Fruit fly (Drosophila melanogaster) whole organism, embryonic: ENCODE results near the gene E2f1.

Source experiments
- Aef1 ChIP-seq: fragments of 200-800 bp; sonication (Bioruptor generic); IDR thresholded peaks from 3 replicates; pipeline ENCODE4 v1.3.6; 2022; ENCODE audit warnings: missing biosample characterization, missing genetic modification characterization
- Atf3 ChIP-seq: fragments of 200-800 bp; sonication (Bioruptor generic); optimal IDR thresholded peaks from 3 replicates; lab custom pipeline; 2016; ENCODE audit warnings: missing biosample characterization, missing genetic modification characterization
- Awh ChIP-seq: fragments of 200-800 bp; sonication (Bioruptor generic); IDR thresholded peaks from 2 replicates; pipeline ENCODE4, ENCODE4 v1.3.6; 2022; ENCODE audit warnings: missing biosample characterization, missing genetic modification characterization
- Bdp1 ChIP-seq: fragments of 200-800 bp; sonication (Bioruptor generic); optimal IDR thresholded peaks from 3 replicates; lab custom pipeline; 2016; ENCODE audit warnings: missing biosample characterization, missing genetic modification characterization
- CG12071 ChIP-seq: fragments of 200-800 bp; sonication (Bioruptor generic); optimal IDR thresholded peaks from 3 replicates; lab custom pipeline; 2018; ENCODE audit warnings: missing biosample characterization, mild to moderate bottlenecking, missing genetic modification characterization
- CG14014 ChIP-seq: fragments of 200-800 bp; sonication (Bioruptor generic); IDR thresholded peaks from 2 replicates; pipeline ENCODE4 v1.3.6; 2022; ENCODE audit warnings: missing biosample characterization, missing genetic modification characterization
- CG15601 ChIP-seq: fragments of 200-800 bp; sonication (Bioruptor generic); optimal IDR thresholded peaks from 3 replicates; lab custom pipeline; 2019; ENCODE audit warnings: missing biosample characterization, mild to moderate bottlenecking, missing genetic modification characterization, moderate library complexity
- CG1647 ChIP-seq: fragments of 200-800 bp; sonication (Bioruptor generic); optimal IDR thresholded peaks from 3 replicates; lab custom pipeline; 2016; ENCODE audit warnings: missing biosample characterization, missing genetic modification characterization
- CG18619 ChIP-seq: fragments of 200-800 bp; sonication (Bioruptor generic); optimal IDR thresholded peaks from 3 replicates; lab custom pipeline; 2017; ENCODE audit warnings: missing biosample characterization, mild to moderate bottlenecking, missing genetic modification characterization
- CG3281 ChIP-seq: fragments of 200-800 bp; sonication (Bioruptor generic); optimal IDR thresholded peaks from 3 replicates; lab custom pipeline; 2017; ENCODE audit warnings: missing biosample characterization, mild to moderate bottlenecking, missing genetic modification characterization
- CG3407 ChIP-seq: fragments of 200-800 bp; sonication (Bioruptor generic); optimal IDR thresholded peaks from 2 replicates; lab custom pipeline; 2018; ENCODE audit warnings: missing biosample characterization, mild to moderate bottlenecking, missing genetic modification characterization
- CG34376 ChIP-seq: fragments of 200-800 bp; sonication (Bioruptor generic); optimal IDR thresholded peaks from 2 replicates; lab custom pipeline; 2018; ENCODE audit warnings: missing biosample characterization, mild to moderate bottlenecking, missing genetic modification characterization
- CG34422 ChIP-seq: fragments of 200-800 bp; sonication (Bioruptor generic); IDR thresholded peaks from 3 replicates; pipeline ENCODE4 v1.3.6; 2022; ENCODE audit warnings: missing biosample characterization, missing genetic modification characterization
- CG4328 ChIP-seq: fragments of 200-800 bp; sonication (Bioruptor generic); optimal IDR thresholded peaks from 3 replicates; lab custom pipeline; 2017; ENCODE audit warnings: missing biosample characterization, missing genetic modification reagents, missing genetic modification characterization
- CG4360 ChIP-seq: fragments of 200-800 bp; sonication (Bioruptor generic); IDR thresholded peaks from 2 replicates; pipeline ENCODE4 v1.3.6; 2022; ENCODE audit warnings: missing biosample characterization, missing genetic modification characterization
- CG5180 ChIP-seq: fragments of 200-800 bp; sonication (Bioruptor generic); optimal IDR thresholded peaks from 3 replicates; lab custom pipeline; 2017; ENCODE audit warnings: missing biosample characterization, missing genetic modification characterization, mild to moderate bottlenecking, moderate library complexity, missing genetic modification reagents
- CG7357 ChIP-seq: fragments of 200-800 bp; sonication (Bioruptor generic); IDR thresholded peaks from 3 replicates; pipeline ENCODE4 v1.3.6; 2022; ENCODE audit warnings: missing biosample characterization, missing genetic modification characterization
- CG9609 ChIP-seq: fragments of 200-800 bp; sonication (Bioruptor generic); optimal IDR thresholded peaks from 3 replicates; lab custom pipeline; 2016; ENCODE audit warnings: missing biosample characterization, missing genetic modification characterization
- CG9817 ChIP-seq: fragments of 200-800 bp; sonication (Bioruptor generic); optimal IDR thresholded peaks from 2 replicates; lab custom pipeline; 2018; ENCODE audit warnings: missing biosample characterization, mild to moderate bottlenecking, missing genetic modification characterization, moderate library complexity
- Dbx ChIP-seq: fragments of 200-800 bp; sonication (Bioruptor generic); IDR thresholded peaks from 3 replicates; pipeline ENCODE4 v1.3.6; 2022; ENCODE audit warnings: missing biosample characterization, missing genetic modification characterization
- Dip2 ChIP-seq: fragments of 200-800 bp; sonication (Bioruptor generic); IDR thresholded peaks from 2 replicates; pipeline ENCODE4 v1.3.6; 2022; ENCODE audit warnings: missing biosample characterization, missing genetic modification characterization
- Dip3 ChIP-seq: fragments of 200-800 bp; sonication (Bioruptor generic); optimal IDR thresholded peaks from 3 replicates; lab custom pipeline; 2016; ENCODE audit warnings: missing biosample characterization, missing genetic modification characterization
- Dref ChIP-seq: fragments of 200-800 bp; sonication (Bioruptor generic); IDR thresholded peaks from 2 replicates; pipeline ENCODE4 v1.3.6; 2022; ENCODE audit warnings: missing biosample characterization, missing genetic modification characterization
- Gug ChIP-seq: fragments of 200-800 bp; sonication (Bioruptor generic); IDR thresholded peaks from 4 replicates; pipeline ENCODE4 v1.3.6; 2022; ENCODE audit warnings: missing biosample characterization, missing genetic modification characterization
- Hmr ChIP-seq: fragments of 200-800 bp; sonication (Bioruptor generic); optimal IDR thresholded peaks from 3 replicates; lab custom pipeline; 2017; ENCODE audit warnings: mild to moderate bottlenecking, missing biosample characterization, missing genetic modification reagents, missing genetic modification characterization
- MESR4 ChIP-seq: fragments of 200-800 bp; sonication (Bioruptor generic); optimal IDR thresholded peaks from 2 replicates; lab custom pipeline; 2018; ENCODE audit warnings: missing biosample characterization, mild to moderate bottlenecking, missing genetic modification characterization, moderate library complexity
- Max ChIP-seq: fragments of 200-800 bp; sonication (Bioruptor generic); optimal IDR thresholded peaks from 2 replicates; lab custom pipeline; 2016; ENCODE audit warnings: missing biosample characterization, mild to moderate bottlenecking, missing genetic modification characterization
- Med ChIP-seq: fragments of 200-800 bp; sonication (Bioruptor generic); peaks from one replicate; lab custom pipeline; 2016; ENCODE audit warnings: missing biosample characterization, missing genetic modification characterization, mild to moderate bottlenecking, inconsistent platforms, moderate library complexity
- PHDP ChIP-seq: fragments of 200-800 bp; sonication (Bioruptor generic); optimal IDR thresholded peaks from 3 replicates; lab custom pipeline; 2018; ENCODE audit warnings: missing biosample characterization, mild to moderate bottlenecking, missing genetic modification characterization, moderate library complexity
- TFAM ChIP-seq: fragments of 200-800 bp; sonication (Bioruptor generic); optimal IDR thresholded peaks from 2 replicates; lab custom pipeline; 2017; ENCODE audit warnings: missing biosample characterization, missing genetic modification characterization, inconsistent platforms
- Taf1 ChIP-seq: fragments of 200-800 bp; sonication (Bioruptor generic); IDR thresholded peaks from 2 replicates; pipeline ENCODE4 v1.3.6; 2022; ENCODE audit warnings: missing biosample characterization, missing genetic modification characterization
- ab ChIP-seq: fragments of 200-800 bp; sonication (Bioruptor generic); optimal IDR thresholded peaks from 2 replicates; lab custom pipeline; 2016; ENCODE audit warnings: missing biosample characterization, missing genetic modification characterization
- ap ChIP-seq: fragments of 200-800 bp; sonication (Bioruptor generic); IDR thresholded peaks from 2 replicates; pipeline ENCODE4 v1.3.6; 2022; ENCODE audit warnings: missing biosample characterization, missing genetic modification characterization
- caup ChIP-seq: fragments of 200-800 bp; sonication (Bioruptor generic); optimal IDR thresholded peaks from 3 replicates; lab custom pipeline; 2017; ENCODE audit warnings: missing biosample characterization, mild to moderate bottlenecking, missing genetic modification characterization, moderate library complexity; ENCODE audit not compliant: severe bottlenecking
- eve ChIP-seq, 2 experiments: fragments of >200 bp; optimal IDR thresholded peaks; 2 replicates each; lab custom pipeline; 2017; ENCODE audit warnings: missing biosample characterization in 2 of 2, missing genetic modification characterization in 2 of 2
- gce ChIP-seq: fragments of 200-800 bp; sonication (Bioruptor generic); IDR thresholded peaks from 3 replicates; pipeline ENCODE4 v1.3.6; 2022; ENCODE audit warnings: missing biosample characterization, missing genetic modification characterization
- gsb ChIP-seq: fragments of 200-800 bp; sonication (Bioruptor generic); IDR thresholded peaks from 2 replicates; pipeline ENCODE4 v1.3.6; 2022; ENCODE audit warnings: missing biosample characterization, missing genetic modification characterization
- luna ChIP-seq: fragments of 200-800 bp; sonication (Bioruptor generic); optimal IDR thresholded peaks from 2 replicates; lab custom pipeline; 2016; ENCODE audit warnings: missing biosample characterization, missing genetic modification characterization
- nerfin-1 ChIP-seq: fragments of 200-800 bp; sonication (Bioruptor generic); optimal IDR thresholded peaks from 3 replicates; lab custom pipeline; 2019; ENCODE audit warnings: missing biosample characterization, mild to moderate bottlenecking, missing genetic modification characterization, moderate library complexity
- nom ChIP-seq: fragments of 200-800 bp; sonication (Bioruptor generic); optimal IDR thresholded peaks from 2 replicates; lab custom pipeline; 2017; ENCODE audit warnings: missing biosample characterization, missing genetic modification characterization, mild to moderate bottlenecking, moderate library complexity, missing genetic modification reagents
- otp ChIP-seq: fragments of 200-800 bp; sonication (Bioruptor generic); IDR thresholded peaks from 3 replicates; pipeline ENCODE4, ENCODE4 v1.3.6; 2022; ENCODE audit warnings: missing biosample characterization, missing genetic modification characterization
- pan ChIP-seq, 4 experiments: fragments of >200 bp in 3 of 4; fragments of 200-800 bp in 1 of 4; sonication (Bioruptor generic) in 1 of 4; optimal IDR thresholded peaks in 3 of 4; IDR thresholded peaks in 1 of 4; 2 replicates each; pipeline versions ENCODE4 v1.3.6 to Lab custom; 2017 to 2022; ENCODE audit warnings: missing biosample characterization in 2 of 4, missing genetic modification characterization in 2 of 4, mixed read lengths in 1 of 4
- phol ChIP-seq: fragments of 200-800 bp; sonication (Bioruptor generic); optimal IDR thresholded peaks from 3 replicates; lab custom pipeline; 2018; ENCODE audit warnings: missing biosample characterization, mild to moderate bottlenecking, missing genetic modification characterization, moderate library complexity
- psq ChIP-seq: fragments of 200-800 bp; sonication (Bioruptor generic); optimal IDR thresholded peaks from 2 replicates; lab custom pipeline; 2017; ENCODE audit warnings: missing biosample characterization, missing genetic modification characterization
- shn ChIP-seq: fragments of 200-800 bp; sonication (Bioruptor generic); optimal IDR thresholded peaks from 3 replicates; lab custom pipeline; 2016; ENCODE audit warnings: missing biosample characterization, missing genetic modification characterization
- sob ChIP-seq: fragments of 200-800 bp; sonication (Bioruptor generic); IDR thresholded peaks from 2 replicates; pipeline ENCODE4 v1.3.6; 2022; ENCODE audit warnings: missing biosample characterization, missing genetic modification characterization
- ssp ChIP-seq: fragments of 200-800 bp; sonication (Bioruptor generic); IDR thresholded peaks from 2 replicates; pipeline ENCODE4 v1.3.6; 2022; ENCODE audit warnings: missing biosample characterization, missing genetic modification characterization
- tgo ChIP-seq: fragments of 200-800 bp; sonication (Bioruptor generic); IDR thresholded peaks from 3 replicates; pipeline ENCODE4 v1.3.6; 2022; ENCODE audit warnings: missing biosample characterization, missing genetic modification characterization

The E2f1 gene

dm6 chr3R:21656492-21657484, 3.9 kb downstream of the E2f1 start (continued):
- TF ChIP-seq ab (GFP tag; lab: Kevin White, UChicago) (no peak), CG9609 (peak; percentile 12), Max (GFP tag; lab: Kevin White, UChicago) (no peak), phol (tag; lab: Kevin White, UChicago) (peak; percentile 84), eve (GFP tag; optimal IDR thresholded peaks at IDR 0.05; lab: Kevin White, UChicago) (no peak), CG15601 (peak; percentile 25), CG34376 (GFP tag; lab: Kevin White, UChicago) (no peak), Dbx (GFP tag; lab: Robert Waterston, UW) (no peak), Atf3 (GFP tag; lab: Kevin White, UChicago) (peak; percentile 6), Bdp1 (GFP tag; lab: Kevin White, UChicago) (no peak), psq (GFP tag; lab: Kevin White, UChicago) (peak; percentile 27), CG12071 (GFP tag; lab: Kevin White, UChicago) (no peak), CG9817 (tag; lab: Kevin White, UChicago) (no peak), CG4360 (GFP tag; lab: Robert Waterston, UW) (peak; percentile 64), sob (GFP tag; lab: Robert Waterston, UW) (peak; percentile 16), TFAM (no peak), nom (GFP tag; lab: Kevin White, UChicago) (peak; percentile 31), Dip3 (GFP tag; lab: Kevin White, UChicago) (no peak), CG1647 (peak; percentile 1), Gug (GFP tag; lab: Robert Waterston, UW) (0 out of 4 replicates have a peak, but pooled peaks have one; percentile 1), gsb (GFP tag; lab: Robert Waterston, UW) (no peak), CG18619 (GFP tag; lab: Kevin White, UChicago) (peak; percentile 21), caup (GFP tag; lab: Kevin White, UChicago) (peak; percentile 15), nerfin-1 (tag; lab: Kevin White, UChicago) (peak; percentile 39), pan (optimal IDR thresholded peaks at IDR 0.05; lab: Kevin White, UChicago) (no peak), pan (GFP tag; optimal IDR thresholded peaks at IDR 0.05 in 1 of 2, IDR thresholded peaks at IDR 0.05 in 1 of 2) (peak in 1 of 2 experiments; percentile 54), Dip2 (GFP tag; lab: Robert Waterston, UW) (no peak), shn (no peak), gce (GFP tag; lab: Robert Waterston, UW) (no peak), CG14014 (GFP tag; lab: Robert Waterston, UW) (no peak), Aef1 (GFP tag; lab: Robert Waterston, UW) (peak; percentile 9; the same call in 2 of the 3 replicates), Awh (GFP tag; lab: Robert Waterston, UW) (peak; percentile 34), tgo (GFP tag; lab: Robert Waterston, UW) (peak; percentile 60; the same call in 2 of the 3 replicates), otp (GFP tag; lab: Robert Waterston, UW) (no peak), Taf1 (GFP tag; lab: Robert Waterston, UW) (no peak), CG34422 (GFP tag; lab: Robert Waterston, UW) (no peak; the same call in 2 of the 3 replicates), ssp (GFP tag; lab: Robert Waterston, UW) (peak; percentile 39), Med (GFP tag; lab: Kevin White, UChicago) (peak; percentile 68), Hmr (GFP tag; lab: Kevin White, UChicago) (peak; percentile 21), Dref (GFP tag; lab: Robert Waterston, UW) (no peak), CG7357 (0 out of 3 replicates have a peak, but pooled peaks have one; percentile 38), CG4328 (GFP tag; lab: Kevin White, UChicago) (no peak), CG3281 (GFP tag; lab: Kevin White, UChicago) (peak; percentile 45), PHDP (tag; lab: Kevin White, UChicago) (peak; percentile 64), ap (GFP tag; lab: Robert Waterston, UW) (no peak), luna (GFP tag; lab: Kevin White, UChicago) (no peak), CG5180 (peak; percentile 33), CG3407 (GFP tag; lab: Kevin White, UChicago) (peak; percentile 50), MESR4 (no peak)
